Worm (Caenorhabditis elegans): ENCODE data around the gene C14F11.4.

- TF ChIP-seq nhr-28 (tag; optimal IDR thresholded peaks at IDR 0.05) (no peak), madf-9 (GFP tag; conservative IDR thresholded peaks at IDR 0.05) (no peak), ama-1 (optimal IDR thresholded peaks at IDR 0.05) (no peak), F10B5.3 (tag; optimal IDR thresholded peaks at IDR 0.05) (no peak), fos-1 (tag; optimal IDR thresholded peaks at IDR 0.05) (no peak), pha-4 (GFP tag; IDR thresholded peaks at IDR 0.05) (no peak), pha-4 (tag; optimal IDR thresholded peaks at IDR 0.05) (no peak), lin-39 (tag; optimal IDR thresholded peaks at IDR 0.05) (no peak), skn-1 (tag; optimal IDR thresholded peaks at IDR 0.05) (no peak), egl-27 (tag; optimal IDR thresholded peaks at IDR 0.05) (no peak)
Observed at ce11 chrX:6224841-6225240, 8.0 kb downstream of the C14F11.4 start.
